5 worm cellular contexts compared by ENCODE assay signal in genomic region chrV:8935104-8935503, ce11.
A peak's percentile ranks its signal among the peaks of the same experiment; 100 is the strongest.
TF ChIP-seq lines count a peak whose summit lies in the region.

No protein-coding gene starts in this region.

TF ChIP-seq in whole organism, L1 larva, 84 proteins besides CTCF, POLR2A, EP300 and RAD21 (continues in another document):
- TF ChIP-seq nhr-47 (tag; optimal IDR thresholded peaks at IDR 0.05; lab: Kevin White, UChicago): no peak
- TF ChIP-seq ets-5 (GFP tag; IDR thresholded peaks at IDR 0.05; lab: Robert Waterston, UW): no peak
- TF ChIP-seq ces-1 (GFP tag; optimal IDR thresholded peaks at IDR 0.05; lab: Kevin White, UChicago): no peak
- TF ChIP-seq nhr-77 (tag; optimal IDR thresholded peaks at IDR 0.05; lab: Kevin White, UChicago): no peak
- no peak for TF ChIP-seq pag-3 (tag; optimal IDR thresholded peaks at IDR 0.05; lab: Kevin White, UChicago; ENCODE audit: borderline replicate concordance, insufficient read depth)
- TF ChIP-seq mep-1 (tag; optimal IDR thresholded peaks at IDR 0.05; lab: Kevin White, UChicago): peak; percentile 34
- no peak for TF ChIP-seq aha-1 (tag; optimal IDR thresholded peaks at IDR 0.05; lab: Kevin White, UChicago)
- TF ChIP-seq sup-37 (GFP tag; optimal IDR thresholded peaks at IDR 0.05; lab: Kevin White, UChicago): no peak
- TF ChIP-seq elt-3 (tag; optimal IDR thresholded peaks at IDR 0.05; lab: Kevin White, UChicago): peak in 1 of 6 experiments; percentile 38
- TF ChIP-seq pax-3 (tag; optimal IDR thresholded peaks at IDR 0.05; lab: Kevin White, UChicago): no peak
- peak; percentile 8 to 46 for TF ChIP-seq lin-35 (GFP tag; optimal IDR thresholded peaks at IDR 0.05; lab: Kevin White, UChicago)
- no peak for TF ChIP-seq fos-1 (tag; optimal IDR thresholded peaks at IDR 0.05; lab: Kevin White, UChicago)
- TF ChIP-seq snu-23 (GFP tag; optimal IDR thresholded peaks at IDR 0.05; lab: Kevin White, UChicago): peak; percentile 66
- TF ChIP-seq unc-130 (tag; optimal IDR thresholded peaks at IDR 0.05; lab: Kevin White, UChicago): peak; percentile 17
- no peak for TF ChIP-seq egl-13 (tag; optimal IDR thresholded peaks at IDR 0.05; lab: Kevin White, UChicago)
- no peak for TF ChIP-seq fkh-10 (GFP tag; optimal IDR thresholded peaks at IDR 0.05; lab: Kevin White, UChicago)
- no peak for TF ChIP-seq lin-13 (GFP tag; optimal IDR thresholded peaks at IDR 0.05; lab: Kevin White, UChicago)
- no peak for TF ChIP-seq rnt-1 (tag; optimal IDR thresholded peaks at IDR 0.05; lab: Kevin White, UChicago)

TF ChIP-seq in whole organism, L2 larva, 48 proteins besides CTCF, POLR2A, EP300 and RAD21:
- no peak for TF ChIP-seq unc-55 (GFP tag; optimal IDR thresholded peaks at IDR 0.05; lab: Kevin White, UChicago)
- no peak for TF ChIP-seq alr-1 (tag; optimal IDR thresholded peaks at IDR 0.05; lab: Kevin White, UChicago)
- peak; percentile 40 for TF ChIP-seq sma-3 (GFP tag; optimal IDR thresholded peaks at IDR 0.05; lab: Kevin White, UChicago)
- TF ChIP-seq crh-2 (tag; optimal IDR thresholded peaks at IDR 0.05; lab: Kevin White, UChicago): peak; percentile 36
- TF ChIP-seq blmp-1 (tag; optimal IDR thresholded peaks at IDR 0.05; lab: Kevin White, UChicago; ENCODE audit: insufficient read depth): peak; percentile 10
- TF ChIP-seq nhr-25 (tag; optimal IDR thresholded peaks at IDR 0.05; lab: Kevin White, UChicago): peak; percentile 22
- peak; percentile 80 for TF ChIP-seq fos-1 (tag; optimal IDR thresholded peaks at IDR 0.05; lab: Kevin White, UChicago)
- TF ChIP-seq nhr-21 (tag; optimal IDR thresholded peaks at IDR 0.05; lab: Kevin White, UChicago): peak; percentile 31
- peak; percentile 77 for TF ChIP-seq ama-1 (optimal IDR thresholded peaks at IDR 0.05; lab: Kevin White, UChicago)
- TF ChIP-seq lsy-2 (tag; optimal IDR thresholded peaks at IDR 0.05; lab: Kevin White, UChicago): peak in 1 of 2 experiments; percentile 24
- TF ChIP-seq gmeb-1 (tag; optimal IDR thresholded peaks at IDR 0.05; lab: Kevin White, UChicago): peak; percentile 29
- peak; percentile 64 for TF ChIP-seq sma-9 (GFP tag; optimal IDR thresholded peaks at IDR 0.05; lab: Kevin White, UChicago)
- TF ChIP-seq sma-9 (tag; optimal IDR thresholded peaks at IDR 0.05; lab: Kevin White, UChicago): no peak
- no peak for TF ChIP-seq lin-11 (tag; optimal IDR thresholded peaks at IDR 0.05; lab: Kevin White, UChicago)
- TF ChIP-seq nhr-129 (tag; optimal IDR thresholded peaks at IDR 0.05; lab: Kevin White, UChicago): peak; percentile 48
TF ChIP-seq in whole organism, L2 larva: peak in this region for 11.

TF ChIP-seq in whole organism, L3 larva, 47 proteins besides CTCF, POLR2A, EP300 and RAD21:
- TF ChIP-seq skn-1 (tag; optimal IDR thresholded peaks at IDR 0.05; lab: Kevin White, UChicago) (no peak), nhr-25 (tag; optimal IDR thresholded peaks at IDR 0.05; lab: Kevin White, UChicago) (peak; percentile 42), fos-1 (tag; optimal IDR thresholded peaks at IDR 0.05; lab: Kevin White, UChicago) (no peak), elt-2 (tag; optimal IDR thresholded peaks at IDR 0.05; lab: Kevin White, UChicago) (peak; percentile 42), ama-1 (optimal IDR thresholded peaks at IDR 0.05; lab: Kevin White, UChicago) (no peak), nfya-1 (tag; optimal IDR thresholded peaks at IDR 0.05; lab: Kevin White, UChicago; ENCODE audit: insufficient read depth) (peak; percentile 18), nhr-23 (tag; optimal IDR thresholded peaks at IDR 0.05; lab: Kevin White, UChicago) (peak; percentile 37), elt-3 (tag; optimal IDR thresholded peaks at IDR 0.05; lab: Kevin White, UChicago) (peak in 1 of 3 experiments; percentile 17)

TF ChIP-seq in whole organism, L4 larva, 104 proteins besides CTCF, POLR2A, EP300 and RAD21:
- TF ChIP-seq hlh-11 (tag; optimal IDR thresholded peaks at IDR 0.05; lab: Kevin White, UChicago) (peak; percentile 67), ama-1 (optimal IDR thresholded peaks at IDR 0.05; lab: Kevin White, UChicago) (peak; percentile 56), madf-9 (GFP tag; conservative IDR thresholded peaks at IDR 0.05; lab: Robert Waterston, UW) (no peak), mes-2 (tag; optimal IDR thresholded peaks at IDR 0.05; lab: Kevin White, UChicago; ENCODE audit: poor library complexity, severe bottlenecking) (peak; percentile 26), nhr-77 (tag; optimal IDR thresholded peaks at IDR 0.05; lab: Kevin White, UChicago) (no peak), unc-62 (GFP tag; optimal IDR thresholded peaks at IDR 0.05 in 1 of 2; lab: Kevin White, UChicago) (peak in 1 of 2 experiments; percentile 75), unc-62 (tag; optimal IDR thresholded peaks at IDR 0.05; lab: Kevin White, UChicago) (no peak), nhr-28 (tag; optimal IDR thresholded peaks at IDR 0.05; lab: Kevin White, UChicago) (peak; percentile 73), nhr-42 (GFP tag; IDR thresholded peaks at IDR 0.05; lab: Robert Waterston, UW) (no peak), hlh-30 (tag; optimal IDR thresholded peaks at IDR 0.05; lab: Kevin White, UChicago; ENCODE audit: insufficient read depth) (peak; percentile 73), lin-38 (GFP tag; IDR thresholded peaks at IDR 0.05; lab: Robert Waterston, UW) (0 out of 2 replicates have a peak, but pooled peaks have one; percentile 4), mxl-3 (GFP tag; optimal IDR thresholded peaks at IDR 0.05; lab: Kevin White, UChicago) (peak; percentile 23), aha-1 (tag; lab: Kevin White, UChicago) (peak; percentile 55), dmd-6 (GFP tag; IDR thresholded peaks at IDR 0.05; lab: Robert Waterston, UW) (peak; percentile 24; the same call in 1 of the 2 replicates), mep-1 (tag; optimal IDR thresholded peaks at IDR 0.05; lab: Kevin White, UChicago) (peak; percentile 56), nhr-25 (tag; optimal IDR thresholded peaks at IDR 0.05; lab: Kevin White, UChicago; ENCODE audit: borderline replicate concordance, insufficient read depth) (no peak), pqm-1 (tag; optimal IDR thresholded peaks at IDR 0.05; lab: Kevin White, UChicago) (peak; percentile 57)

TF ChIP-seq in whole organism, young adult, 124 proteins besides CTCF, POLR2A, EP300 and RAD21:
- TF ChIP-seq F52B5.7 (tag; optimal IDR thresholded peaks at IDR 0.05; lab: Kevin White, UChicago) (no peak), lin-54 (GFP tag; optimal IDR thresholded peaks at IDR 0.05; lab: Kevin White, UChicago) (peak; percentile 5), attf-6 (GFP tag; IDR thresholded peaks at IDR 0.05; lab: Robert Waterston, UW) (0 out of 2 replicates have a peak, but pooled peaks have one; percentile 16), ama-1 (optimal IDR thresholded peaks at IDR 0.05; lab: Kevin White, UChicago) (peak; percentile 29), ama-1 (GFP tag; optimal IDR thresholded peaks at IDR 0.05; lab: Kevin White, UChicago) (no peak), ztf-28 (GFP tag; IDR thresholded peaks at IDR 0.05; lab: Robert Waterston, UW) (no peak), lin-40 (tag; optimal IDR thresholded peaks at IDR 0.05; lab: Kevin White, UChicago) (peak; percentile 18), snpc-1.1 (tag; optimal IDR thresholded peaks at IDR 0.05; lab: Kevin White, UChicago; ENCODE audit: insufficient read depth) (no peak), attf-5 (GFP tag; optimal IDR thresholded peaks at IDR 0.05; lab: Kevin White, UChicago) (peak; percentile 15), cebp-1 (GFP tag; IDR thresholded peaks at IDR 0.05; lab: Robert Waterston, UW) (no peak), cebp-1 (tag; optimal IDR thresholded peaks at IDR 0.05; lab: Kevin White, UChicago) (peak; percentile 15), C06A6.2 (GFP tag; conservative IDR thresholded peaks at IDR 0.05; lab: Robert Waterston, UW) (0 out of 2 replicates have a peak, but pooled peaks have one; percentile 9), ztf-26 (tag; optimal IDR thresholded peaks at IDR 0.05; lab: Kevin White, UChicago) (peak; percentile 18), nhr-80 (tag; optimal IDR thresholded peaks at IDR 0.05; lab: Kevin White, UChicago) (peak; percentile 24)
